Fruit fly (Drosophila melanogaster) whole organism, embryonic: ENCODE data around the gene Rcd5.

Source experiments
- Atf3 ChIP-seq: fragments of 200-800 bp; sonication (Bioruptor generic); optimal IDR thresholded peaks from 3 replicates; lab custom pipeline; 2016; ENCODE audit warnings: missing biosample characterization, missing genetic modification characterization
- CG11247 ChIP-seq: fragments of 200-800 bp; sonication (Bioruptor generic); IDR thresholded peaks from 2 replicates; pipeline ENCODE4 v1.3.6; 2022; ENCODE audit warnings: missing biosample characterization, missing genetic modification characterization
- CG11696 ChIP-seq: fragments of 200-800 bp; sonication (Bioruptor generic); IDR thresholded peaks from 2 replicates; pipeline ENCODE4 v1.3.6; 2022; ENCODE audit warnings: missing biosample characterization, missing genetic modification characterization
- CG12155 ChIP-seq: fragments of 200-800 bp; sonication (Bioruptor generic); optimal IDR thresholded peaks from 3 replicates; lab custom pipeline; 2016; ENCODE audit warnings: missing biosample characterization, missing genetic modification characterization
- CG14014 ChIP-seq: fragments of 200-800 bp; sonication (Bioruptor generic); IDR thresholded peaks from 2 replicates; pipeline ENCODE4 v1.3.6; 2022; ENCODE audit warnings: missing biosample characterization, missing genetic modification characterization
- CG14710 ChIP-seq: fragments of 200-800 bp; sonication (Bioruptor generic); optimal IDR thresholded peaks from 3 replicates; lab custom pipeline; 2019; ENCODE audit warnings: missing biosample characterization, mild to moderate bottlenecking, missing genetic modification characterization, moderate library complexity
- CG17186 ChIP-seq: fragments of 200-800 bp; sonication (Bioruptor generic); optimal IDR thresholded peaks from 3 replicates; lab custom pipeline; 2017; ENCODE audit warnings: missing biosample characterization, missing genetic modification reagents, missing genetic modification characterization
- CG17328 ChIP-seq: fragments of 200-800 bp; sonication (Bioruptor generic); IDR thresholded peaks from 2 replicates; pipeline ENCODE4 v1.3.6; 2022; ENCODE audit warnings: missing biosample characterization, missing genetic modification characterization
- CG18262 ChIP-seq: fragments of 200-800 bp; optimal IDR thresholded peaks from 3 replicates; lab custom pipeline; 2019; ENCODE audit warnings: missing biosample characterization, mild to moderate bottlenecking, missing genetic modification characterization, moderate library complexity
- CG2199 ChIP-seq: fragments of 200-800 bp; sonication (Bioruptor generic); IDR thresholded peaks from 3 replicates; pipeline ENCODE4 v1.3.6; 2022; ENCODE audit warnings: missing biosample characterization, missing genetic modification characterization
- CG2875 ChIP-seq: fragments of 200-800 bp; sonication (Bioruptor generic); optimal IDR thresholded peaks from 2 replicates; lab custom pipeline; 2017; ENCODE audit warnings: missing biosample characterization, mild to moderate bottlenecking, missing genetic modification characterization, missing genetic modification reagents
- CG2889 ChIP-seq: fragments of 200-800 bp; sonication (Bioruptor generic); IDR thresholded peaks from 3 replicates; pipeline ENCODE4 v1.3.6; 2022; ENCODE audit warnings: missing biosample characterization, missing genetic modification characterization
- CG32532 ChIP-seq: fragments of 200-800 bp; sonication (Bioruptor generic); IDR thresholded peaks from 2 replicates; pipeline ENCODE4 v1.3.6; 2022; ENCODE audit warnings: missing biosample characterization, missing genetic modification characterization
- CG34224 ChIP-seq: fragments of 200-800 bp; sonication (Bioruptor generic); IDR thresholded peaks from 3 replicates; pipeline ENCODE4 v1.3.6; 2022; ENCODE audit warnings: missing biosample characterization, missing genetic modification characterization; ENCODE audit not compliant: partially characterized antibody
- CG4360 ChIP-seq: fragments of 200-800 bp; sonication (Bioruptor generic); IDR thresholded peaks from 2 replicates; pipeline ENCODE4 v1.3.6; 2022; ENCODE audit warnings: missing biosample characterization, missing genetic modification characterization
- CG7839 ChIP-seq: fragments of 200-800 bp; sonication (Bioruptor generic); optimal IDR thresholded peaks from 3 replicates; lab custom pipeline; 2018; ENCODE audit warnings: missing biosample characterization, mild to moderate bottlenecking, missing genetic modification characterization, moderate library complexity
- CG8765 ChIP-seq: fragments of 200-800 bp; sonication (Bioruptor generic); IDR thresholded peaks from 2 replicates; pipeline ENCODE4 v1.3.6; 2022; ENCODE audit warnings: missing biosample characterization, missing genetic modification characterization
- Chrac-16 ChIP-seq: fragments of 200-800 bp; sonication (Bioruptor generic); optimal IDR thresholded peaks from 3 replicates; lab custom pipeline; 2016; ENCODE audit warnings: missing biosample characterization, missing genetic modification characterization
- CrebB ChIP-seq: fragments of 200-800 bp; sonication (Bioruptor generic); optimal IDR thresholded peaks from 3 replicates; lab custom pipeline; 2018; ENCODE audit warnings: missing biosample characterization, mild to moderate bottlenecking, missing genetic modification characterization
- Deaf1 ChIP-seq: fragments of 200-800 bp; optimal IDR thresholded peaks from 3 replicates; lab custom pipeline; 2019; ENCODE audit warnings: missing biosample characterization, mild to moderate bottlenecking, missing genetic modification characterization, moderate library complexity
- Dref ChIP-seq: fragments of 200-800 bp; sonication (Bioruptor generic); IDR thresholded peaks from 2 replicates; pipeline ENCODE4 v1.3.6; 2022; ENCODE audit warnings: missing biosample characterization, missing genetic modification characterization
- Eip74EF ChIP-seq, 2 experiments: fragments of 200-800 bp in 1 of 2; fragments of >200 bp in 1 of 2; sonication (Bioruptor generic) in 1 of 2; optimal IDR thresholded peaks; 2 replicates each; lab custom pipeline; 2017 to 2019; ENCODE audit warnings: missing biosample characterization in 2 of 2, missing genetic modification characterization in 2 of 2, mild to moderate bottlenecking in 1 of 2, moderate library complexity in 1 of 2
- Fer1 ChIP-seq: fragments of 200-800 bp; sonication (Bioruptor generic); optimal IDR thresholded peaks from 2 replicates; lab custom pipeline; 2017; ENCODE audit warnings: missing biosample characterization, mild to moderate bottlenecking, missing genetic modification characterization
- Hey ChIP-seq: fragments of 200-800 bp; sonication (Bioruptor generic); optimal IDR thresholded peaks from 3 replicates; lab custom pipeline; 2018; ENCODE audit warnings: missing biosample characterization, mild to moderate bottlenecking, missing genetic modification characterization
- MESR4 ChIP-seq: fragments of 200-800 bp; sonication (Bioruptor generic); optimal IDR thresholded peaks from 2 replicates; lab custom pipeline; 2018; ENCODE audit warnings: missing biosample characterization, mild to moderate bottlenecking, missing genetic modification characterization, moderate library complexity
- Med ChIP-seq: fragments of 200-800 bp; sonication (Bioruptor generic); peaks from one replicate; lab custom pipeline; 2016; ENCODE audit warnings: missing biosample characterization, missing genetic modification characterization, mild to moderate bottlenecking, inconsistent platforms, moderate library complexity
- NK7.1 ChIP-seq: fragments of 200-800 bp; sonication (Bioruptor generic); optimal IDR thresholded peaks from 3 replicates; lab custom pipeline; 2016; ENCODE audit warnings: missing biosample characterization, missing genetic modification characterization
- Nf-YA ChIP-seq: fragments of 200-800 bp; sonication (Bioruptor generic); IDR thresholded peaks from 2 replicates; pipeline ENCODE4 v1.3.6; 2022; ENCODE audit warnings: missing biosample characterization, missing genetic modification characterization
- Nf-YB ChIP-seq: fragments of 200-800 bp; sonication (Bioruptor generic); optimal IDR thresholded peaks from 3 replicates; lab custom pipeline; 2019; ENCODE audit warnings: missing biosample characterization, mild to moderate bottlenecking, missing genetic modification characterization, moderate library complexity
- Optix ChIP-seq: fragments of 200-800 bp; sonication (Bioruptor generic); IDR thresholded peaks from 3 replicates; pipeline ENCODE4 v1.3.6; 2022; ENCODE audit warnings: missing biosample characterization, missing genetic modification characterization
- Tbp ChIP-seq: fragments of >200 bp; optimal IDR thresholded peaks from 2 replicates; lab custom pipeline; 2018; ENCODE audit warnings: missing biosample characterization, missing genetic modification characterization
- YL-1 ChIP-seq: fragments of 200-800 bp; sonication (Bioruptor generic); optimal IDR thresholded peaks from 3 replicates; lab custom pipeline; 2017; ENCODE audit warnings: missing biosample characterization, mild to moderate bottlenecking, missing genetic modification characterization
- aop ChIP-seq: fragments of 200-800 bp; sonication (Bioruptor generic); IDR thresholded peaks from 2 replicates; pipeline ENCODE4 v1.3.6; 2022; ENCODE audit warnings: missing biosample characterization, missing genetic modification characterization
- ash1 ChIP-seq: fragments of 200-800 bp; sonication (Bioruptor generic); optimal IDR thresholded peaks from 2 replicates; lab custom pipeline; 2018; ENCODE audit warnings: missing biosample characterization, mild to moderate bottlenecking, missing genetic modification characterization
- bcd ChIP-seq: fragments of 200-800 bp; sonication (Bioruptor generic); optimal IDR thresholded peaks from 2 replicates; lab custom pipeline; 2017; ENCODE audit warnings: missing biosample characterization, mild to moderate bottlenecking, missing genetic modification characterization
- chinmo ChIP-seq: fragments of 200-800 bp; sonication (Bioruptor generic); IDR thresholded peaks from 4 replicates; pipeline ENCODE4 v1.3.6; 2022; ENCODE audit warnings: missing biosample characterization, missing genetic modification characterization; ENCODE audit not compliant: partially characterized antibody
- esg ChIP-seq: fragments of 200-800 bp; sonication (Bioruptor generic); conservative IDR thresholded peaks from 2 replicates; pipeline ENCODE4 v1.3.6; 2022; ENCODE audit warnings: missing biosample characterization, missing genetic modification characterization
- eve ChIP-seq, 2 experiments: fragments of >200 bp; optimal IDR thresholded peaks; 2 replicates each; lab custom pipeline; 2017; ENCODE audit warnings: missing biosample characterization in 2 of 2, missing genetic modification characterization in 2 of 2
- ewg ChIP-seq: fragments of 200-800 bp; sonication (Bioruptor generic); optimal IDR thresholded peaks from 3 replicates; lab custom pipeline; 2017; ENCODE audit warnings: mild to moderate bottlenecking, missing biosample characterization, missing genetic modification reagents, missing genetic modification characterization
- eyg ChIP-seq: fragments of 200-800 bp; sonication (Bioruptor generic); optimal IDR thresholded peaks from 3 replicates; lab custom pipeline; 2016; ENCODE audit warnings: missing biosample characterization, missing genetic modification characterization
- grau ChIP-seq: fragments of 200-800 bp; optimal IDR thresholded peaks from 3 replicates; lab custom pipeline; 2019; ENCODE audit warnings: missing biosample characterization, mild to moderate bottlenecking, missing genetic modification characterization, moderate library complexity
- oc ChIP-seq: fragments of 200-800 bp; sonication (Bioruptor generic); optimal IDR thresholded peaks from 2 replicates; lab custom pipeline; 2018; ENCODE audit warnings: missing biosample characterization, mild to moderate bottlenecking, missing genetic modification characterization, moderate library complexity
- p53 ChIP-seq: fragments of 200-800 bp; sonication (Bioruptor generic); optimal IDR thresholded peaks from 2 replicates; lab custom pipeline; 2016; ENCODE audit warnings: missing biosample characterization, missing genetic modification characterization
- peb ChIP-seq: fragments of 200-800 bp; sonication (Bioruptor generic); IDR thresholded peaks from 2 replicates; pipeline ENCODE4 v1.3.6; 2022; ENCODE audit warnings: missing biosample characterization, missing genetic modification characterization
- prd ChIP-seq, 3 experiments: fragments of >200 bp in 2 of 3; fragments of 200-800 bp in 1 of 3; sonication (Bioruptor generic) in 1 of 3; optimal IDR thresholded peaks in 2 of 3; IDR thresholded peaks in 1 of 3; 2 replicates in 2 of 3; 3 replicates in 1 of 3; pipeline versions ENCODE4 v1.3.6 to Lab custom; 2017 to 2022; ENCODE audit warnings: missing biosample characterization in 1 of 3, missing genetic modification characterization in 1 of 3
- scrt ChIP-seq: fragments of 200-800 bp; sonication (Bioruptor generic); optimal IDR thresholded peaks from 2 replicates; lab custom pipeline; 2018; ENCODE audit warnings: missing biosample characterization, mild to moderate bottlenecking, missing genetic modification characterization, moderate library complexity
- shn ChIP-seq: fragments of 200-800 bp; sonication (Bioruptor generic); optimal IDR thresholded peaks from 3 replicates; lab custom pipeline; 2016; ENCODE audit warnings: missing biosample characterization, missing genetic modification characterization
- sisA ChIP-seq: fragments of 200-800 bp; sonication (Bioruptor generic); IDR thresholded peaks from 2 replicates; pipeline ENCODE4 v1.3.6; 2022; ENCODE audit warnings: missing biosample characterization, missing genetic modification characterization
- sob ChIP-seq: fragments of 200-800 bp; sonication (Bioruptor generic); IDR thresholded peaks from 2 replicates; pipeline ENCODE4 v1.3.6; 2022; ENCODE audit warnings: missing biosample characterization, missing genetic modification characterization
- trem ChIP-seq: fragments of 200-800 bp; optimal IDR thresholded peaks from 3 replicates; lab custom pipeline; 2019; ENCODE audit warnings: missing biosample characterization, mild to moderate bottlenecking, missing genetic modification characterization, moderate library complexity
- wek ChIP-seq: fragments of 200-800 bp; sonication (Bioruptor generic); optimal IDR thresholded peaks from 3 replicates; lab custom pipeline; 2018; ENCODE audit warnings: missing biosample characterization, mild to moderate bottlenecking, missing genetic modification characterization, moderate library complexity

Gene Rcd5

DNA sequence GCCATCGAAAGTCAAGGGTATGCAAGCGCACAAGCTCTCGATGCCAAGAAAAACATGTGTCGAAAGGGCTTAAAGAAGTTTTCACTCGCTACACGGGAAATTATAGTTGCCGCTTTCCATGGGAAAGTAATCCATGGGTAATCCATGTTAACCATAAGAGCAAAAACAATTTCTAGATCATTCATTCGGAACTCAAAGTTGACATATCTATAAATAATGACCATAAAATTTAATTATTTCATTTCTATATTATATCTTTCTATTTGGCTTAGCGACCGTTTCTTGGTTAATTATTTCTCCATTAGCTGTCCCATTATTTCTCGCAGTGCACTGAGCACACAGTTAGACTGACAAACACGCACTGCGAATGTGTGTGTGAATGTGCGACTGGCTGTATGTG is 39.6 kb upstream of the Rcd5 start (continued):
- no peak for TF ChIP-seq CG34224 (GFP tag; lab: Robert Waterston, UW)
- no peak for TF ChIP-seq CG2875 (GFP tag; lab: Kevin White, UChicago)
- TF ChIP-seq Hey (tag; lab: Kevin White, UChicago): no peak
- no peak for TF ChIP-seq CG17328
- no peak for TF ChIP-seq CG2889 (GFP tag; lab: Robert Waterston, UW)
- TF ChIP-seq YL-1: no peak
- no peak for TF ChIP-seq Eip74EF (GFP tag; optimal IDR thresholded peaks at IDR 0.05; lab: Kevin White, UChicago)
- TF ChIP-seq Tbp (GFP tag; lab: Kevin White, UChicago): no peak
- TF ChIP-seq trem: no peak
- no peak for TF ChIP-seq NK7.1 (GFP tag; lab: Kevin White, UChicago)
- no peak for TF ChIP-seq Optix (GFP tag; lab: Robert Waterston, UW)
- no peak for TF ChIP-seq Dref (GFP tag; lab: Robert Waterston, UW)
- no peak for TF ChIP-seq CG12155 (GFP tag; lab: Kevin White, UChicago)
- peak in 1 of 2 experiments; percentile 73 for TF ChIP-seq eve (GFP tag; optimal IDR thresholded peaks at IDR 0.05; lab: Kevin White, UChicago)
- TF ChIP-seq chinmo (GFP tag; lab: Robert Waterston, UW): no peak
- no peak for TF ChIP-seq wek (GFP tag; lab: Kevin White, UChicago)
- no peak for TF ChIP-seq CG4360
- TF ChIP-seq esg (GFP tag; lab: Robert Waterston, UW): 0 out of 2 replicates have a peak, but pooled peaks have one; percentile 16
- TF ChIP-seq CrebB (tag; lab: Kevin White, UChicago): no peak
- peak; percentile 18 for TF ChIP-seq CG7839
- TF ChIP-seq prd (optimal IDR thresholded peaks at IDR 0.05; lab: Kevin White, UChicago): no peak
- peak; percentile 15; the same call in 1 of the 3 replicates for TF ChIP-seq prd (GFP tag; IDR thresholded peaks at IDR 0.05; lab: Robert Waterston, UW)
- TF ChIP-seq oc (tag; lab: Kevin White, UChicago): no peak
- TF ChIP-seq CG17186: no peak
- TF ChIP-seq eyg: no peak
- TF ChIP-seq ewg (GFP tag; lab: Kevin White, UChicago): peak; percentile 26
- TF ChIP-seq Fer1 (GFP tag; lab: Kevin White, UChicago): peak; percentile 33
- no peak for TF ChIP-seq Med (GFP tag; lab: Kevin White, UChicago)
- TF ChIP-seq scrt (GFP tag; lab: Kevin White, UChicago): peak; percentile 1
- no peak for TF ChIP-seq CG11696
- TF ChIP-seq MESR4 (GFP tag; lab: Kevin White, UChicago): no peak
- no peak for TF ChIP-seq Nf-YA (GFP tag; lab: Robert Waterston, UW)
- no peak for TF ChIP-seq CG14710 (tag; lab: Kevin White, UChicago)
- no peak for TF ChIP-seq sob
- peak; percentile 27; the same call in 1 of the 2 replicates for TF ChIP-seq sisA (GFP tag; lab: Robert Waterston, UW)
- TF ChIP-seq peb (GFP tag; lab: Robert Waterston, UW): no peak
- no peak for TF ChIP-seq CG11247 (GFP tag; lab: Robert Waterston, UW)
- no peak for TF ChIP-seq Atf3 (GFP tag; lab: Kevin White, UChicago)
- TF ChIP-seq aop (GFP tag; lab: Robert Waterston, UW): no peak
- no peak for TF ChIP-seq CG2199 (GFP tag; lab: Robert Waterston, UW)
- no peak for TF ChIP-seq ash1 (GFP tag; lab: Kevin White, UChicago)
- no peak for TF ChIP-seq shn (GFP tag; lab: Kevin White, UChicago)
- no peak for TF ChIP-seq CG32532 (GFP tag; lab: Robert Waterston, UW)
- peak; percentile 64 for TF ChIP-seq grau (tag; lab: Kevin White, UChicago)
- peak; percentile 44 for TF ChIP-seq CG18262 (tag; lab: Kevin White, UChicago)
- no peak for TF ChIP-seq Chrac-16 (GFP tag; lab: Kevin White, UChicago)
- TF ChIP-seq p53: no peak
- no peak for TF ChIP-seq CG8765
- TF ChIP-seq bcd (GFP tag; lab: Kevin White, UChicago): peak; percentile 40
- peak; percentile 12 for TF ChIP-seq Nf-YB (GFP tag; lab: Kevin White, UChicago)
- TF ChIP-seq CG14014: no peak
- TF ChIP-seq Deaf1 (tag; lab: Kevin White, UChicago): no peak
